Worm (Caenorhabditis elegans) whole organism, young adult: ENCODE results near the gene emc-6.

Experiments
- B0019.2 ChIP-seq: fragments of 200-800 bp; sonication (Bioruptor generic); conservative IDR thresholded peaks from 2 replicates; pipeline ENCODE4 v1.3.6; 2022; ENCODE audit warnings: missing genetic modification reagents, missing genetic modification characterization, missing compliant biosample characterization
- D2030.7 ChIP-seq: fragments of 200-800 bp; sonication (Bioruptor generic); IDR thresholded peaks from 2 replicates; pipeline ENCODE4 v1.3.6; 2022; ENCODE audit warnings: missing genetic modification reagents, missing genetic modification characterization, missing compliant biosample characterization
- F10E7.11 ChIP-seq: sonication (generic microtip); optimal IDR thresholded peaks from 2 replicates; lab custom pipeline; 2017; ENCODE audit warnings: mild to moderate bottlenecking, missing genetic modification characterization, moderate library complexity, missing compliant biosample characterization
- F23B12.7 ChIP-seq: sonication (generic microtip); optimal IDR thresholded peaks from 2 replicates; lab custom pipeline; 2017; ENCODE audit warnings: missing genetic modification characterization, mild to moderate bottlenecking, missing compliant biosample characterization, antibody characterized with exemption, moderate library complexity; ENCODE audit not compliant: insufficient read depth
- F33H1.4 ChIP-seq: fragments of 200-800 bp; sonication (Bioruptor generic); IDR thresholded peaks from 2 replicates; pipeline ENCODE4 v1.3.6; 2022; ENCODE audit warnings: missing genetic modification reagents, missing genetic modification characterization, missing compliant biosample characterization
- F49E8.2 ChIP-seq: sonication (generic microtip); optimal IDR thresholded peaks from 3 replicates; lab custom pipeline; 2017; ENCODE audit warnings: missing genetic modification characterization, mild to moderate bottlenecking, missing compliant biosample characterization, antibody characterized with exemption, moderate library complexity; ENCODE audit not compliant: insufficient read depth
- F55B11.4 ChIP-seq: sonication (generic microtip); optimal IDR thresholded peaks from 2 replicates; lab custom pipeline; 2016; ENCODE audit warnings: missing compliant biosample characterization, missing genetic modification characterization, borderline replicate concordance; ENCODE audit not compliant: insufficient read depth
- ZK185.1 ChIP-seq: sonication (generic microtip); optimal IDR thresholded peaks from 2 replicates; lab custom pipeline; 2016; ENCODE audit warnings: mild to moderate bottlenecking, missing genetic modification characterization, missing compliant biosample characterization; ENCODE audit not compliant: poor library complexity, severe bottlenecking
- aptf-3 ChIP-seq: fragments of 200-800 bp; sonication (Bioruptor generic); IDR thresholded peaks from 2 replicates; pipeline ENCODE4 v1.3.6; 2022; ENCODE audit warnings: missing genetic modification characterization, missing compliant biosample characterization
- atf-7 ChIP-seq: sonication (generic microtip); optimal IDR thresholded peaks from 2 replicates; lab custom pipeline; 2017; ENCODE audit warnings: mild to moderate bottlenecking, missing genetic modification characterization, missing compliant biosample characterization
- attf-3 ChIP-seq: fragments of 200-800 bp; sonication (Bioruptor generic); conservative IDR thresholded peaks from 2 replicates; pipeline ENCODE4 v1.3.6; 2022; ENCODE audit warnings: missing genetic modification reagents, missing genetic modification characterization, missing compliant biosample characterization
- attf-5 ChIP-seq: fragments of 200-800 bp; sonication (Bioruptor generic); optimal IDR thresholded peaks from 2 replicates; lab custom pipeline; 2018; ENCODE audit warnings: mild to moderate bottlenecking, missing genetic modification characterization, missing compliant biosample characterization
- bed-1 ChIP-seq: fragments of 200-800 bp; sonication (Bioruptor generic); IDR thresholded peaks from 2 replicates; pipeline ENCODE4 v1.3.6; 2022; ENCODE audit warnings: missing genetic modification reagents, missing genetic modification characterization, missing compliant biosample characterization
- bed-2 ChIP-seq: fragments of 200-800 bp; sonication (Bioruptor generic); IDR thresholded peaks from 2 replicates; pipeline ENCODE4 v1.3.6; 2022; ENCODE audit warnings: missing genetic modification reagents, missing genetic modification characterization, missing compliant biosample characterization
- ccch-3 ChIP-seq: fragments of 200-800 bp; sonication (Bioruptor generic); optimal IDR thresholded peaks from 2 replicates; lab custom pipeline; 2018; ENCODE audit warnings: mild to moderate bottlenecking, missing genetic modification characterization, missing compliant biosample characterization
- cebp-1 ChIP-seq, 2 experiments: fragments of 200-800 bp in 1 of 2; sonication (Bioruptor generic) in 1 of 2; sonication (generic microtip) in 1 of 2; IDR thresholded peaks in 1 of 2; optimal IDR thresholded peaks in 1 of 2; 2 replicates each; pipeline versions ENCODE4 v1.3.6 to Lab custom; 2017 to 2022; ENCODE audit warnings: missing compliant biosample characterization in 2 of 2, missing genetic modification characterization in 2 of 2, mild to moderate bottlenecking in 1 of 2, missing genetic modification reagents in 1 of 2, moderate library complexity in 1 of 2
- ceh-40 ChIP-seq: fragments of 200-800 bp; sonication (Bioruptor generic); IDR thresholded peaks from 2 replicates; pipeline ENCODE4 v1.3.6; 2022; ENCODE audit warnings: missing genetic modification characterization, missing compliant biosample characterization
- dpl-1 ChIP-seq: fragments of 150-350 bp; optimal IDR thresholded peaks from 2 replicates; lab custom pipeline; 2014; ENCODE audit warnings: missing biosample characterization, missing genetic modification reagents, missing genetic modification characterization
- efl-1 ChIP-seq: fragments of 150-350 bp; optimal IDR thresholded peaks from 2 replicates; lab custom pipeline; 2014; ENCODE audit warnings: missing biosample characterization, missing genetic modification reagents, missing genetic modification characterization
- fkh-3 ChIP-seq: sonication (generic microtip); optimal IDR thresholded peaks from 2 replicates; lab custom pipeline; 2016; ENCODE audit warnings: mild to moderate bottlenecking, missing genetic modification characterization, missing compliant biosample characterization
- lin-35 ChIP-seq, 3 experiments: fragments of 150-350 bp in 2 of 3; sonication (generic microtip) in 1 of 3; optimal IDR thresholded peaks; 2 replicates each; lab custom pipeline; 2014 to 2018; ENCODE audit warnings: missing biosample characterization in 3 of 3, missing genetic modification characterization in 3 of 3, missing genetic modification reagents in 3 of 3
- lin-40 ChIP-seq: sonication (generic microtip); optimal IDR thresholded peaks from 2 replicates; lab custom pipeline; 2016; ENCODE audit warnings: missing genetic modification characterization, mild to moderate bottlenecking, missing compliant biosample characterization, missing genotype, missing genetic modification reagents
- lin-54 ChIP-seq: fragments of 200-800 bp; sonication (Bioruptor generic); optimal IDR thresholded peaks from 2 replicates; lab custom pipeline; 2018; ENCODE audit warnings: mild to moderate bottlenecking, missing genetic modification characterization, missing compliant biosample characterization
- lir-1 ChIP-seq: fragments of 200-800 bp; sonication (Bioruptor generic); conservative IDR thresholded peaks from 2 replicates; pipeline ENCODE4 v1.3.6; 2022; ENCODE audit warnings: missing genetic modification reagents, missing genetic modification characterization, missing compliant biosample characterization
- lsl-1 ChIP-seq: fragments of 200-800 bp; sonication (Bioruptor generic); optimal IDR thresholded peaks from 2 replicates; lab custom pipeline; 2018; ENCODE audit warnings: mild to moderate bottlenecking, missing genetic modification characterization, moderate library complexity, missing compliant biosample characterization
- madf-10 ChIP-seq: sonication (generic microtip); optimal IDR thresholded peaks from 2 replicates; lab custom pipeline; 2016; ENCODE audit warnings: mild to moderate bottlenecking, missing genetic modification characterization, missing compliant biosample characterization
- mcd-1 ChIP-seq: fragments of 200-800 bp; sonication (Bioruptor generic); IDR thresholded peaks from 2 replicates; pipeline ENCODE4 v1.3.6; 2022; ENCODE audit warnings: missing genetic modification reagents, missing genetic modification characterization, missing compliant biosample characterization
- mel-28 ChIP-seq: sonication (generic microtip); optimal IDR thresholded peaks from 2 replicates; lab custom pipeline; 2016; ENCODE audit warnings: borderline replicate concordance, mild to moderate bottlenecking, missing genetic modification characterization, missing compliant biosample characterization
- nfya-2 ChIP-seq: fragments of 200-800 bp; sonication (Bioruptor generic); IDR thresholded peaks from 2 replicates; pipeline ENCODE4 v1.3.6; 2022; ENCODE audit warnings: missing genetic modification reagents, missing genetic modification characterization, missing compliant biosample characterization
- nfyb-1 ChIP-seq: fragments of 200-800 bp; sonication (Bioruptor generic); IDR thresholded peaks from 2 replicates; pipeline ENCODE4 v1.3.6; 2022; ENCODE audit warnings: missing genetic modification reagents, missing genetic modification characterization, missing compliant biosample characterization
- nhr-80 ChIP-seq: sonication (generic microtip); optimal IDR thresholded peaks from 2 replicates; lab custom pipeline; 2016; ENCODE audit warnings: missing genetic modification characterization, missing compliant biosample characterization
- sdz-38 ChIP-seq: sonication (generic microtip); optimal IDR thresholded peaks from 2 replicates; lab custom pipeline; 2016; ENCODE audit warnings: missing genotype, missing genetic modification characterization, missing compliant biosample characterization
- sea-2 ChIP-seq: fragments of 200-800 bp; sonication (Bioruptor generic); IDR thresholded peaks from 2 replicates; pipeline ENCODE4 v1.3.6; 2022; ENCODE audit warnings: missing genetic modification characterization, missing compliant biosample characterization
- snpc-1.3 ChIP-seq: sonication (generic microtip); optimal IDR thresholded peaks from 2 replicates; lab custom pipeline; 2017; ENCODE audit warnings: missing genetic modification characterization, mild to moderate bottlenecking, missing compliant biosample characterization, antibody characterized with exemption, moderate library complexity, missing genotype, missing genetic modification reagents; ENCODE audit not compliant: insufficient read depth
- snpc-3.4 ChIP-seq: sonication (generic microtip); optimal IDR thresholded peaks from 2 replicates; lab custom pipeline; 2017; ENCODE audit warnings: missing genetic modification characterization, mild to moderate bottlenecking, missing compliant biosample characterization, antibody characterized with exemption, moderate library complexity, missing genotype, missing genetic modification reagents
- snpc-4 ChIP-seq, 5 experiments: fragments of 150-350 bp in 1 of 5; sonication (generic microtip) in 4 of 5; optimal IDR thresholded peaks; 2 replicates each; lab custom pipeline; 2014 to 2018; ENCODE audit warnings: missing genetic modification characterization in 5 of 5, missing biosample characterization in 3 of 5, antibody characterized with exemption in 2 of 5, mild to moderate bottlenecking in 2 of 5, missing compliant biosample characterization in 2 of 5, missing genotype in 2 of 5, moderate library complexity in 2 of 5, missing genetic modification reagents in 1 of 5
- tbp1 ChIP-seq: fragments of 200-800 bp; sonication (Bioruptor generic); optimal IDR thresholded peaks from 2 replicates; lab custom pipeline; 2018; ENCODE audit warnings: mild to moderate bottlenecking, missing genetic modification characterization, missing compliant biosample characterization
- unc-62 ChIP-seq: fragments of 150-350 bp; optimal IDR thresholded peaks from 2 replicates; lab custom pipeline; 2014; ENCODE audit warnings: missing biosample characterization, missing genetic modification reagents, missing genetic modification characterization
- ztf-22 ChIP-seq: fragments of 200-800 bp; sonication (Bioruptor generic); optimal IDR thresholded peaks from 2 replicates; lab custom pipeline; 2018; ENCODE audit warnings: mild to moderate bottlenecking, missing genetic modification characterization, moderate library complexity, missing compliant biosample characterization

emc-6 gene

ce11 chrIV:7709701-7710100 is at the start of gene emc-6, which contains the start of the genes mrpl-1 and mrps-24:
TSS of gene emc-6 (minus strand) at chrIV:7709736.
TSS of gene mrpl-1 (minus strand) at chrIV:7709701.
TSS of gene mrps-24 (plus strand) at chrIV:7710045.
- no peak for TF ChIP-seq sea-2 (GFP tag; lab: Robert Waterston, UW)
- peak; percentile 40; the same call in 1 of the 2 replicates for TF ChIP-seq attf-3 (GFP tag; lab: Robert Waterston, UW)
- no peak for TF ChIP-seq cebp-1 (GFP tag; IDR thresholded peaks at IDR 0.05; lab: Robert Waterston, UW)
- peak; percentile 54 for TF ChIP-seq cebp-1 (tag; optimal IDR thresholded peaks at IDR 0.05; lab: Kevin White, UChicago)
- TF ChIP-seq attf-5: peak; percentile 73
- no peak for TF ChIP-seq nfyb-1
- TF ChIP-seq bed-1 (GFP tag; lab: Robert Waterston, UW): no peak
- peak; percentile 16 for TF ChIP-seq lin-40 (tag; lab: Kevin White, UChicago)
- peak; percentile 20 for TF ChIP-seq lsl-1 (GFP tag; lab: Kevin White, UChicago)
- peak; percentile 24 for TF ChIP-seq lin-54 (GFP tag; lab: Kevin White, UChicago)
- TF ChIP-seq sdz-38 (tag; lab: Kevin White, UChicago): no peak
- TF ChIP-seq bed-2: no peak
- TF ChIP-seq ccch-3: no peak
- TF ChIP-seq efl-1 (GFP tag; lab: Kevin White, UChicago): peak; percentile 1
- no peak for TF ChIP-seq lir-1 (GFP tag; lab: Robert Waterston, UW)
- TF ChIP-seq ztf-22 (GFP tag; lab: Kevin White, UChicago): no peak
- TF ChIP-seq F33H1.4 (GFP tag; lab: Robert Waterston, UW): peak; percentile 25
- no peak for TF ChIP-seq aptf-3 (GFP tag; lab: Robert Waterston, UW)
- peak; percentile 14 for TF ChIP-seq dpl-1 (GFP tag; lab: Kevin White, UChicago)
- TF ChIP-seq ceh-40 (GFP tag; lab: Robert Waterston, UW): no peak
- TF ChIP-seq F10E7.11 (tag; lab: Kevin White, UChicago): no peak
- peak; percentile 92 for TF ChIP-seq mcd-1
- peak; percentile 56 for TF ChIP-seq snpc-4 (GFP tag; optimal IDR thresholded peaks at IDR 0.05; lab: Kevin White, UChicago)
- peak in 3 of 4 experiments; percentile 30 to 64 (median 48) for TF ChIP-seq snpc-4 (tag; optimal IDR thresholded peaks at IDR 0.05; lab: Kevin White, UChicago)
- TF ChIP-seq ZK185.1 (tag; lab: Kevin White, UChicago): peak; percentile 25
- TF ChIP-seq D2030.7 (GFP tag; lab: Robert Waterston, UW): 0 out of 2 replicates have a peak, but pooled peaks have one; percentile 7
- peak; percentile 74 for TF ChIP-seq F23B12.7 (tag; lab: Kevin White, UChicago)
- TF ChIP-seq B0019.2 (GFP tag; lab: Robert Waterston, UW): no peak
- TF ChIP-seq snpc-1.3 (tag; lab: Kevin White, UChicago): peak; percentile 72
- peak in 1 of 3 experiments; percentile 75 for TF ChIP-seq lin-35 (GFP tag; optimal IDR thresholded peaks at IDR 0.05; lab: Kevin White, UChicago)
- peak; percentile 23 for TF ChIP-seq tbp1
- no peak for TF ChIP-seq unc-62 (GFP tag; lab: Kevin White, UChicago)
- TF ChIP-seq fkh-3 (tag; lab: Kevin White, UChicago): no peak

- no peak for TF ChIP-seq nhr-80 (tag; lab: Kevin White, UChicago)
- TF ChIP-seq lir-1 (GFP tag; lab: Robert Waterston, UW): no peak
- no peak for TF ChIP-seq F55B11.4
- TF ChIP-seq madf-10 (tag; lab: Kevin White, UChicago): no peak
- no peak for TF ChIP-seq lsl-1 (GFP tag; lab: Kevin White, UChicago)
- no peak for TF ChIP-seq lin-35 (GFP tag; optimal IDR thresholded peaks at IDR 0.05; lab: Kevin White, UChicago)
- TF ChIP-seq ccch-3: no peak
- no peak for TF ChIP-seq snpc-3.4 (tag; lab: Kevin White, UChicago)
- no peak for TF ChIP-seq atf-7 (tag; lab: Kevin White, UChicago)
- no peak for TF ChIP-seq nfya-2 (GFP tag; lab: Robert Waterston, UW)
- no peak for TF ChIP-seq F49E8.2 (tag; lab: Kevin White, UChicago)
- TF ChIP-seq mel-28 (tag; lab: Kevin White, UChicago): no peak
- TF ChIP-seq, all 124 proteins: peak for 0
Measured at ce11 chrIV:7757245-7757644, 47.7 kb upstream of the emc-6 start, which contains the start of gene C46A5.4. TSS of gene C46A5.4 (minus strand) at chrIV:7757345.
